Fruit fly (Drosophila melanogaster): ENCODE data around the gene CheB98a.

dm6 chr3R:28841968-28842367 is 35.5 kb downstream of the CheB98a start:
- TF ChIP-seq Hnf4 (GFP tag; optimal IDR thresholded peaks at IDR 0.05) (no peak), OdsH (GFP tag; optimal IDR thresholded peaks at IDR 0.05) (no peak), Dif (GFP tag; optimal IDR thresholded peaks at IDR 0.05; ENCODE audit: partially characterized antibody) (no peak), Rel (GFP tag; optimal IDR thresholded peaks at IDR 0.05) (no peak), Rel (tag; optimal IDR thresholded peaks at IDR 0.05) (no peak), HLH106 (tag; optimal IDR thresholded peaks at IDR 0.05) (no peak), brk (GFP tag; optimal IDR thresholded peaks at IDR 0.05) (no peak), Hr78 (GFP tag; optimal IDR thresholded peaks at IDR 0.05) (no peak), ey (GFP tag; optimal IDR thresholded peaks at IDR 0.05) (no peak), sv (GFP tag; optimal IDR thresholded peaks at IDR 0.05) (no peak), CG32264 (GFP tag; optimal IDR thresholded peaks at IDR 0.05) (no peak)

Measured in whole organism, wandering third instar larva.